Fruit fly (Drosophila melanogaster): ENCODE data around the gene RpS21.
A peak's percentile ranks its signal among the peaks of the same experiment; 100 is the strongest.

Gene RpS21

DNA sequence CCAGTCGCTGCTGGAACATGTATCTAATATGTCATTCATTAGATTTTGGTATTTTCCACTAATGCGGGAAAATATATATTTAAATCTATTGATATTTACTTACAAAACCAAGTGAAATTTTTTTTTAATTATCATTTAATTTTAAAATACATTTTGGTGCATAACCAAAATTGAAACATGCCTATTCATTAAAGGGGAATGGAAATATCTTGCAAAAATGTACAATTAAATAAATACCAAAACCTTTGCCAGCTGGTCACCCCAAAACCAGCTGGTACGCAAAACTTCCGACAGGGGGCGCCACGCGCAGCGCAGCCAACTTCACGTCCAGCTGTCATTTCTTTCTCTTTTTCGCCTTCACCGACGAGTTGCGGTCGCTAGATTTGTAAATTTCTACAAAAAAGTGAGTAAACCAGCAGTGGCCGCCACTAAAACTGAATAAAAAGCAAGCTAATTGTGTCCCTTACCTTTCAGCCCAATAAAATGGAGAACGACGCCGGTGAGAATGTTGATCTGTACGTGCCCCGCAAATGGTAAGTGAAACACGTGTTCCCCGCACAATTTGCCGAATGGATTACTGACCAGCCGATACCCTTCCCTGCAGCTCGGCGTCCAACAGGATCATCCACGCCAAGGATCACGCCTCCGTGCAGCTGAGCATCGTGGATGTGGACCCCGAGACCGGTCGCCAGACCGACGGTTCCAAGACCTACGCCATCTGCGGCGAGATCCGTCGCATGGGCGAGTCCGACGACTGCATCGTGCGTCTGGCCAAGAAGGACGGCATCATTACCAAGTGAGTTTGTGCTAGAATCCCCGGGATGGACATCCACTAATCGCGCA is at the start of gene RpS21, which contains the start of gene CG3104:
Gene RpS21 (plus strand): TSS at position 298 of the 843 bp plus-strand sequence.
Gene CG3104 (minus strand): TSS at position 6 of the 843 bp plus-strand sequence.
- TF ChIP-seq gfzf (GFP tag; optimal IDR thresholded peaks at IDR 0.05) (peak; percentile 77), CG15601 (tag; optimal IDR thresholded peaks at IDR 0.05) (peak; percentile 87), Ravus (GFP tag; IDR thresholded peaks at IDR 0.05) (peak; percentile 54), H15 (GFP tag; IDR thresholded peaks at IDR 0.05) (peak; percentile 81), Eip74EF (GFP tag; optimal IDR thresholded peaks at IDR 0.05) (peak in 1 of 2 experiments; percentile 46), Dfd (GFP tag; optimal IDR thresholded peaks at IDR 0.05) (no peak), CG4707 (GFP tag; optimal IDR thresholded peaks at IDR 0.05) (peak; percentile 69), dysf (GFP tag; IDR thresholded peaks at IDR 0.05) (peak; percentile 84), pb (GFP tag; optimal IDR thresholded peaks at IDR 0.05) (peak; percentile 71), Vsx1 (GFP tag; optimal IDR thresholded peaks at IDR 0.05) (peak; percentile 74), salm (tag; optimal IDR thresholded peaks at IDR 0.05) (no peak), phol (tag; optimal IDR thresholded peaks at IDR 0.05) (peak; percentile 86), CG7556 (GFP tag; optimal IDR thresholded peaks at IDR 0.05) (peak; percentile 67), CG15073 (GFP tag; optimal IDR thresholded peaks at IDR 0.05) (no peak), ci (GFP tag; IDR thresholded peaks at IDR 0.05) (peak; percentile 96), CG5180 (GFP tag; optimal IDR thresholded peaks at IDR 0.05) (peak; percentile 44), CG15514 (GFP tag; optimal IDR thresholded peaks at IDR 0.05) (peak; percentile 88), lab (GFP tag; optimal IDR thresholded peaks at IDR 0.05) (peak; percentile 95), amos (GFP tag; IDR thresholded peaks at IDR 0.05; ENCODE audit: partially characterized antibody) (peak; percentile 17; the same call in 1 of the 2 replicates), zfh1 (GFP tag; IDR thresholded peaks at IDR 0.05) (peak; percentile 93), D19B (GFP tag; optimal IDR thresholded peaks at IDR 0.05) (peak; percentile 56), CG3838 (GFP tag; optimal IDR thresholded peaks at IDR 0.05) (peak; percentile 77), CG6765 (GFP tag; optimal IDR thresholded peaks at IDR 0.05) (peak; percentile 92), Jarid2 (GFP tag; optimal IDR thresholded peaks at IDR 0.05) (peak; percentile 74), row (GFP tag; IDR thresholded peaks at IDR 0.05) (peak; percentile 91), corto (GFP tag; optimal IDR thresholded peaks at IDR 0.05) (no peak), CG1024 (GFP tag; IDR thresholded peaks at IDR 0.05) (peak; percentile 92), Pdp1 (GFP tag; optimal IDR thresholded peaks at IDR 0.05) (peak; percentile 70 to 71), cad (GFP tag; optimal IDR thresholded peaks at IDR 0.05) (no peak), croc (GFP tag; conservative IDR thresholded peaks at IDR 0.05) (peak; percentile 58), mam (GFP tag; optimal IDR thresholded peaks at IDR 0.05) (peak; percentile 86), CG33213 (GFP tag; optimal IDR thresholded peaks at IDR 0.05) (peak; percentile 96), CG2129 (GFP tag; IDR thresholded peaks at IDR 0.05; ENCODE audit: partially characterized antibody) (no peak), pita (GFP tag; optimal IDR thresholded peaks at IDR 0.05) (no peak), CG7839 (tag; optimal IDR thresholded peaks at IDR 0.05) (peak; percentile 75), gro (GFP tag; optimal IDR thresholded peaks at IDR 0.05) (peak; percentile 53), CG11504 (tag; optimal IDR thresholded peaks at IDR 0.05) (peak; percentile 79), az2 (GFP tag; optimal IDR thresholded peaks at IDR 0.05) (peak; percentile 75), eve (GFP tag; optimal IDR thresholded peaks at IDR 0.05) (peak in 1 of 2 experiments; percentile 77), Hmr (GFP tag; optimal IDR thresholded peaks at IDR 0.05) (peak; percentile 96), CG4820 (GFP tag; optimal IDR thresholded peaks at IDR 0.05) (peak; percentile 72), CG5953 (GFP tag; IDR thresholded peaks at IDR 0.05) (peak; percentile 92), Taf1 (GFP tag; IDR thresholded peaks at IDR 0.05) (peak; percentile 78), stwl (tag; optimal IDR thresholded peaks at IDR 0.05) (peak; percentile 79), chn (GFP tag; optimal IDR thresholded peaks at IDR 0.05) (peak; percentile 77), fd64A (GFP tag; optimal IDR thresholded peaks at IDR 0.05) (peak; percentile 55), CG3407 (GFP tag; optimal IDR thresholded peaks at IDR 0.05) (peak; percentile 81), Poxn (GFP tag; IDR thresholded peaks at IDR 0.05) (0 out of 2 replicates have a peak, but pooled peaks have one; percentile 55)

All from whole organism, embryonic.